Fruit fly (Drosophila melanogaster) whole organism, embryonic: ENCODE measurements around the gene CG5214.

Experiments
- BEAF-32 ChIP-seq: fragments of 200-800 bp; sonication (Bioruptor generic); optimal IDR thresholded peaks from 3 replicates; lab custom pipeline; 2017; ENCODE audit warnings: missing biosample characterization, missing genetic modification characterization, mild to moderate bottlenecking, moderate library complexity, missing genetic modification reagents
- Bgb ChIP-seq: fragments of 200-800 bp; sonication (Bioruptor generic); IDR thresholded peaks from 2 replicates; pipeline ENCODE4 v1.3.6; 2022; ENCODE audit warnings: missing biosample characterization, missing genetic modification characterization; ENCODE audit not compliant: partially characterized antibody
- CG13287 ChIP-seq: fragments of 200-800 bp; sonication (Bioruptor generic); IDR thresholded peaks from 2 replicates; pipeline ENCODE4 v1.3.6; 2022; ENCODE audit warnings: missing biosample characterization, missing genetic modification characterization; ENCODE audit not compliant: partially characterized antibody
- CG14710 ChIP-seq: fragments of 200-800 bp; sonication (Bioruptor generic); optimal IDR thresholded peaks from 3 replicates; lab custom pipeline; 2019; ENCODE audit warnings: missing biosample characterization, mild to moderate bottlenecking, missing genetic modification characterization, moderate library complexity
- CG15696 ChIP-seq: fragments of 200-800 bp; sonication (Bioruptor generic); optimal IDR thresholded peaks from 2 replicates; lab custom pipeline; 2019; ENCODE audit warnings: missing biosample characterization, mild to moderate bottlenecking, missing genetic modification characterization, moderate library complexity
- CG1603 ChIP-seq: fragments of 200-800 bp; sonication (Bioruptor generic); optimal IDR thresholded peaks from 2 replicates; lab custom pipeline; 2019; ENCODE audit warnings: missing biosample characterization, mild to moderate bottlenecking, missing genetic modification characterization, moderate library complexity
- CG4360 ChIP-seq: fragments of 200-800 bp; sonication (Bioruptor generic); IDR thresholded peaks from 2 replicates; pipeline ENCODE4 v1.3.6; 2022; ENCODE audit warnings: missing biosample characterization, missing genetic modification characterization
- CG43689 ChIP-seq: fragments of 200-800 bp; sonication (Bioruptor generic); IDR thresholded peaks from 2 replicates; pipeline ENCODE4 v1.3.6; 2022; ENCODE audit warnings: missing biosample characterization, missing genetic modification characterization
- CG6254 ChIP-seq: fragments of 200-800 bp; sonication (Bioruptor generic); optimal IDR thresholded peaks from 3 replicates; lab custom pipeline; 2017; ENCODE audit warnings: mild to moderate bottlenecking, missing biosample characterization, missing genetic modification reagents, missing genetic modification characterization
- CG7745 ChIP-seq: fragments of 200-800 bp; sonication (Bioruptor generic); optimal IDR thresholded peaks from 2 replicates; lab custom pipeline; 2018; ENCODE audit warnings: missing biosample characterization, mild to moderate bottlenecking, missing genetic modification characterization, moderate library complexity
- CG9932 ChIP-seq: fragments of 200-800 bp; sonication (Bioruptor generic); IDR thresholded peaks from 2 replicates; pipeline ENCODE4 v1.3.6; 2022; ENCODE audit warnings: missing biosample characterization, missing genetic modification characterization
- CTCF ChIP-seq: fragments of 200-800 bp; sonication (Bioruptor generic); optimal IDR thresholded peaks from 2 replicates; lab custom pipeline; 2017; ENCODE audit warnings: missing biosample characterization, mild to moderate bottlenecking, missing genetic modification characterization, moderate library complexity
- Dip3 ChIP-seq: fragments of 200-800 bp; sonication (Bioruptor generic); optimal IDR thresholded peaks from 3 replicates; lab custom pipeline; 2016; ENCODE audit warnings: missing biosample characterization, missing genetic modification characterization
- Doc2 ChIP-seq: fragments of 200-800 bp; sonication (Bioruptor generic); IDR thresholded peaks from 2 replicates; pipeline ENCODE4 v1.3.6; 2022; ENCODE audit warnings: missing biosample characterization, missing genetic modification characterization
- Fer1 ChIP-seq: fragments of 200-800 bp; sonication (Bioruptor generic); optimal IDR thresholded peaks from 2 replicates; lab custom pipeline; 2017; ENCODE audit warnings: missing biosample characterization, mild to moderate bottlenecking, missing genetic modification characterization
- Fer3 ChIP-seq: fragments of 200-800 bp; sonication (Bioruptor generic); optimal IDR thresholded peaks from 2 replicates; lab custom pipeline; 2018; ENCODE audit warnings: missing biosample characterization, mild to moderate bottlenecking, missing genetic modification characterization, moderate library complexity
- HHEX ChIP-seq: fragments of 200-800 bp; sonication (Bioruptor generic); optimal IDR thresholded peaks from 3 replicates; lab custom pipeline; 2017; ENCODE audit warnings: missing biosample characterization, mild to moderate bottlenecking, missing genetic modification characterization, missing genetic modification reagents
- Hand ChIP-seq: fragments of 200-800 bp; sonication (Bioruptor generic); optimal IDR thresholded peaks from 2 replicates; lab custom pipeline; 2017; ENCODE audit warnings: mild to moderate bottlenecking, missing biosample characterization, missing genetic modification reagents, missing genetic modification characterization
- HmgZ ChIP-seq: fragments of 200-800 bp; sonication (Bioruptor generic); optimal IDR thresholded peaks from 2 replicates; lab custom pipeline; 2018; ENCODE audit warnings: missing biosample characterization, mild to moderate bottlenecking, missing genetic modification characterization
- Hr51 ChIP-seq, 2 experiments: fragments of 200-800 bp; sonication (Bioruptor generic); optimal IDR thresholded peaks; 2 replicates in 1 of 2; 3 replicates in 1 of 2; lab custom pipeline; 2016 to 2018; ENCODE audit warnings: missing biosample characterization in 2 of 2, missing genetic modification characterization in 2 of 2, mild to moderate bottlenecking in 1 of 2, moderate library complexity in 1 of 2
- MBD-R2 ChIP-seq: fragments of 200-800 bp; sonication (Bioruptor generic); IDR thresholded peaks from 2 replicates; pipeline ENCODE4 v1.3.6; 2022; ENCODE audit warnings: missing biosample characterization, missing genetic modification characterization
- MESR4 ChIP-seq: fragments of 200-800 bp; sonication (Bioruptor generic); optimal IDR thresholded peaks from 2 replicates; lab custom pipeline; 2018; ENCODE audit warnings: missing biosample characterization, mild to moderate bottlenecking, missing genetic modification characterization, moderate library complexity
- Med ChIP-seq: fragments of 200-800 bp; sonication (Bioruptor generic); peaks from one replicate; lab custom pipeline; 2016; ENCODE audit warnings: missing biosample characterization, missing genetic modification characterization, mild to moderate bottlenecking, inconsistent platforms, moderate library complexity
- Mrtf ChIP-seq: fragments of 200-800 bp; sonication (Bioruptor generic); IDR thresholded peaks from 3 replicates; pipeline ENCODE4 v1.3.6; 2022; ENCODE audit warnings: missing biosample characterization, missing genetic modification characterization
- Myb ChIP-seq: fragments of 200-800 bp; sonication (Bioruptor generic); optimal IDR thresholded peaks from 2 replicates; lab custom pipeline; 2016; ENCODE audit warnings: missing biosample characterization, missing genetic modification characterization
- NFAT ChIP-seq: fragments of 200-800 bp; sonication (Bioruptor generic); IDR thresholded peaks from 2 replicates; pipeline ENCODE4 v1.3.6; 2022; ENCODE audit warnings: missing biosample characterization, missing genetic modification characterization
- YL-1 ChIP-seq: fragments of 200-800 bp; sonication (Bioruptor generic); optimal IDR thresholded peaks from 3 replicates; lab custom pipeline; 2017; ENCODE audit warnings: missing biosample characterization, mild to moderate bottlenecking, missing genetic modification characterization
- abd-A ChIP-seq: fragments of 200-800 bp; sonication (Bioruptor generic); optimal IDR thresholded peaks from 3 replicates; lab custom pipeline; 2019; ENCODE audit warnings: missing biosample characterization, mild to moderate bottlenecking, missing genetic modification characterization, moderate library complexity
- amos ChIP-seq: fragments of 200-800 bp; sonication (Bioruptor generic); IDR thresholded peaks from 2 replicates; pipeline ENCODE4 v1.3.6; 2022; ENCODE audit warnings: missing biosample characterization, missing genetic modification characterization; ENCODE audit not compliant: partially characterized antibody
- bbx ChIP-seq: fragments of 200-800 bp; sonication (Bioruptor generic); IDR thresholded peaks from 2 replicates; pipeline ENCODE4 v1.3.6; 2022; ENCODE audit warnings: missing biosample characterization, missing genetic modification characterization; ENCODE audit not compliant: partially characterized antibody
- bowl ChIP-seq: fragments of 200-800 bp; sonication (Bioruptor generic); IDR thresholded peaks from 2 replicates; pipeline ENCODE4 v1.3.6; 2022; ENCODE audit warnings: missing biosample characterization, missing genetic modification characterization
- chinmo ChIP-seq: fragments of 200-800 bp; sonication (Bioruptor generic); IDR thresholded peaks from 4 replicates; pipeline ENCODE4 v1.3.6; 2022; ENCODE audit warnings: missing biosample characterization, missing genetic modification characterization; ENCODE audit not compliant: partially characterized antibody
- chm ChIP-seq: fragments of 200-800 bp; sonication (Bioruptor generic); IDR thresholded peaks from 2 replicates; pipeline ENCODE4 v1.3.6; 2022; ENCODE audit warnings: missing biosample characterization, missing genetic modification characterization
- crp ChIP-seq, 2 experiments: fragments of 200-800 bp; sonication (Bioruptor generic); optimal IDR thresholded peaks; 2 replicates in 1 of 2; 3 replicates in 1 of 2; lab custom pipeline; 2017; ENCODE audit warnings: missing biosample characterization in 2 of 2, missing genetic modification characterization in 2 of 2, mild to moderate bottlenecking in 1 of 2, moderate library complexity in 1 of 2
- dimm ChIP-seq: fragments of 200-800 bp; sonication (Bioruptor generic); IDR thresholded peaks from 2 replicates; pipeline ENCODE4 v1.3.6; 2022; ENCODE audit warnings: missing biosample characterization, missing genetic modification characterization
- gfzf ChIP-seq: fragments of 200-800 bp; sonication (Bioruptor generic); optimal IDR thresholded peaks from 2 replicates; lab custom pipeline; 2016; ENCODE audit warnings: missing biosample characterization, mild to moderate bottlenecking, missing genetic modification characterization, moderate library complexity
- gro ChIP-seq: fragments of 200-800 bp; sonication (Bioruptor generic); optimal IDR thresholded peaks from 2 replicates; lab custom pipeline; 2016; ENCODE audit warnings: missing biosample characterization, missing genetic modification characterization
- lmd ChIP-seq: fragments of 200-800 bp; sonication (Bioruptor generic); IDR thresholded peaks from 2 replicates; pipeline ENCODE4 v1.3.6; 2022; ENCODE audit warnings: missing biosample characterization, missing genetic modification characterization
- mirr ChIP-seq: fragments of 200-800 bp; sonication (Bioruptor generic); optimal IDR thresholded peaks from 3 replicates; lab custom pipeline; 2018; ENCODE audit warnings: missing biosample characterization, mild to moderate bottlenecking, missing genetic modification characterization
- onecut ChIP-seq: fragments of 200-800 bp; sonication (Bioruptor generic); IDR thresholded peaks from 2 replicates; pipeline ENCODE4 v1.3.6; 2022; ENCODE audit warnings: missing biosample characterization, missing genetic modification characterization
- p53 ChIP-seq: fragments of 200-800 bp; sonication (Bioruptor generic); optimal IDR thresholded peaks from 2 replicates; lab custom pipeline; 2016; ENCODE audit warnings: missing biosample characterization, missing genetic modification characterization
- pan ChIP-seq, 4 experiments: fragments of >200 bp in 3 of 4; fragments of 200-800 bp in 1 of 4; sonication (Bioruptor generic) in 1 of 4; optimal IDR thresholded peaks in 3 of 4; IDR thresholded peaks in 1 of 4; 2 replicates each; pipeline versions ENCODE4 v1.3.6 to Lab custom; 2017 to 2022; ENCODE audit warnings: missing biosample characterization in 2 of 4, missing genetic modification characterization in 2 of 4, mixed read lengths in 1 of 4
- peb ChIP-seq: fragments of 200-800 bp; sonication (Bioruptor generic); IDR thresholded peaks from 2 replicates; pipeline ENCODE4 v1.3.6; 2022; ENCODE audit warnings: missing biosample characterization, missing genetic modification characterization
- pfk ChIP-seq: fragments of 200-800 bp; sonication (Bioruptor generic); optimal IDR thresholded peaks from 2 replicates; lab custom pipeline; 2018; ENCODE audit warnings: missing biosample characterization, mild to moderate bottlenecking, missing genetic modification characterization, moderate library complexity
- pho ChIP-seq: fragments of 200-800 bp; sonication (Bioruptor generic); optimal IDR thresholded peaks from 2 replicates; lab custom pipeline; 2016; ENCODE audit warnings: missing biosample characterization, missing genetic modification characterization
- pzg ChIP-seq: fragments of 200-800 bp; sonication (Bioruptor generic); optimal IDR thresholded peaks from 3 replicates; lab custom pipeline; 2018; ENCODE audit warnings: missing biosample characterization, mild to moderate bottlenecking, missing genetic modification characterization, moderate library complexity
- run ChIP-seq: fragments of 200-800 bp; sonication (Bioruptor generic); optimal IDR thresholded peaks from 3 replicates; lab custom pipeline; 2018; ENCODE audit warnings: missing biosample characterization, mild to moderate bottlenecking, missing genetic modification characterization
- seq ChIP-seq: fragments of 200-800 bp; sonication (Bioruptor generic); IDR thresholded peaks from 2 replicates; pipeline ENCODE4 v1.3.6; 2022; ENCODE audit warnings: missing biosample characterization, missing genetic modification characterization
- so ChIP-seq: fragments of 200-800 bp; sonication (Bioruptor generic); IDR thresholded peaks from 3 replicates; pipeline ENCODE4 v1.3.6; 2022; ENCODE audit warnings: missing biosample characterization, missing genetic modification characterization
- vvl ChIP-seq: fragments of 200-800 bp; sonication (Bioruptor generic); IDR thresholded peaks from 2 replicates; pipeline ENCODE4 v1.3.6; 2022; ENCODE audit warnings: missing biosample characterization, missing genetic modification characterization

The CG5214 gene

DNA sequence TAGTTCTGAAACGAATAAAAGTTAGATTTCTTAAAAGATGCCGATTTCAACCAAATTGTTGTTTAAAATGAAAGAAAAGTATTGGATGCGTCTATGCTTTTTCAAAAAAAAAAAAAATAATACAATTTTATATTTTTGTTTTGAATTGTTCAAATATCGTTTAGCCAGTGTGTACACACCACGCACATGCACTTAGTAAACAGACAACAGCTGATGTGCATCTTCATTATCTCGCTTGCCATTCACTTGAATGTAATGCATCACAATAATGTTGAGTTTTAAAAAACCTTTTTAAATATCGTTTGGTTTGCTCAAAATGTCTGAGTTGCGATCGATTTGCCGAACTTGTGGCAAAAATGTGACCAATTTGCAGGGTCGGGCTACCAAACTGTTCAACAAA lies 8.1 kb upstream of the CG5214 start, which contains the start of gene CG31441 (continued):
- TF ChIP-seq mirr (GFP tag; lab: Kevin White, UChicago) = no peak
- no peak for TF ChIP-seq Doc2 (GFP tag; lab: Robert Waterston, UW)
- peak; percentile 2 for TF ChIP-seq Fer1
- TF ChIP-seq crp (GFP tag; optimal IDR thresholded peaks at IDR 0.05; lab: Kevin White, UChicago) = peak; percentile 58 to 92
- 0 out of 4 replicates have a peak, but pooled peaks have one; percentile 62 for TF ChIP-seq chinmo (GFP tag; lab: Robert Waterston, UW)
- no peak for TF ChIP-seq CG9932 (GFP tag; lab: Robert Waterston, UW)
- TF ChIP-seq lmd = no peak
- TF ChIP-seq vvl (GFP tag; lab: Robert Waterston, UW) = 0 out of 2 replicates have a peak, but pooled peaks have one; percentile 10
- no peak for TF ChIP-seq bowl (GFP tag; lab: Robert Waterston, UW)
- peak; percentile 19 for TF ChIP-seq pfk (GFP tag; lab: Kevin White, UChicago)
- no peak for TF ChIP-seq CG43689 (GFP tag; lab: Robert Waterston, UW)
- TF ChIP-seq pzg (GFP tag; lab: Kevin White, UChicago) = peak; percentile 49
- TF ChIP-seq HHEX (GFP tag; lab: Kevin White, UChicago) = no peak
- 0 out of 2 replicates have a peak, but pooled peaks have one; percentile 24 for TF ChIP-seq Bgb
- TF ChIP-seq CG7745 (tag; lab: Kevin White, UChicago) = no peak
- no peak for TF ChIP-seq Hand (GFP tag; lab: Kevin White, UChicago)
- TF ChIP-seq CTCF = no peak
- TF ChIP-seq amos = peak; percentile 32; the same call in 1 of the 2 replicates
- TF ChIP-seq Med (GFP tag; lab: Kevin White, UChicago) = peak; percentile 32
- TF ChIP-seq Dip3 (GFP tag; lab: Kevin White, UChicago) = no peak
- TF ChIP-seq so (GFP tag; lab: Robert Waterston, UW) = no peak
- TF ChIP-seq CG15696 (tag; lab: Kevin White, UChicago) = no peak
- TF ChIP-seq pho = no peak
- TF ChIP-seq MBD-R2 (GFP tag; lab: Robert Waterston, UW) = peak; percentile 85
- no peak for TF ChIP-seq p53 (GFP tag; lab: Kevin White, UChicago)
- TF ChIP-seq gro (GFP tag; lab: Kevin White, UChicago) = no peak

DNA sequence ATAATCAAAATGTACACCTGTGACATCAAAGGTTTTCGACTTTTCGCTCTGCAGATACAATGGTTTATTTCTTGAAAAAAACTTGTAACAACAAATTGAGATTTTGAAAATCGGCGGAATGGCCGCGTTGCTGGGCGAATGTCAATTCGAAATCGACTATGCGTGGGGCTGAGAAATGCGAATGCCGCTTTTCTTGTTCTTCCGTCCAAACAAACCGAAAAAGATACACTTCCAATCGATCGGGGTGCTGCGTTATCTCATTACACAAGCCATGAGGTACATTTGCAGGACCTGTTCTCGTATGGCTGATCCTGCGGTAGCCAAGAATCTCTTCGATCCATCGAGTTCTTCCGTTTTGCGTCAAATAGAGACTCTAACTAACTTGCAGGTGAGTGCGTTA lies 6.5 kb upstream of the CG5214 start, which contains the start of gene CG31388:
Gene CG31388, plus strand, starts transcription at position 218 of the 400 bp plus-strand sequence.
- peak; percentile 32; the same call in 1 of the 2 replicates for TF ChIP-seq onecut (GFP tag; lab: Robert Waterston, UW)
- no peak for TF ChIP-seq Mrtf (GFP tag; lab: Robert Waterston, UW)
- peak; percentile 61 for TF ChIP-seq Myb (GFP tag; lab: Kevin White, UChicago)
- peak; percentile 19; the same call in 1 of the 2 replicates for TF ChIP-seq bbx
- TF ChIP-seq seq = no peak
- TF ChIP-seq CG4360 = no peak
- no peak for TF ChIP-seq Fer3 (tag; lab: Kevin White, UChicago)
- peak; percentile 16 for TF ChIP-seq gfzf (GFP tag; lab: Kevin White, UChicago)
- no peak for TF ChIP-seq CG9932 (GFP tag; lab: Robert Waterston, UW)
- peak; percentile 28; the same call in 1 of the 2 replicates for TF ChIP-seq CG13287 (GFP tag; lab: Robert Waterston, UW)
- peak; percentile 95 for TF ChIP-seq CG14710 (tag; lab: Kevin White, UChicago)
- no peak for TF ChIP-seq abd-A (tag; lab: Kevin White, UChicago)
- TF ChIP-seq run = no peak
- TF ChIP-seq CG6254 (GFP tag; lab: Kevin White, UChicago) = no peak
- TF ChIP-seq chm (GFP tag; lab: Robert Waterston, UW) = no peak
- no peak for TF ChIP-seq peb (GFP tag; lab: Robert Waterston, UW)
- TF ChIP-seq BEAF-32 = peak; percentile 23
- TF ChIP-seq NFAT = no peak
- TF ChIP-seq pzg (GFP tag; lab: Kevin White, UChicago) = peak; percentile 71
- peak; percentile 31 for TF ChIP-seq CG1603 (tag; lab: Kevin White, UChicago)
- TF ChIP-seq MESR4 (GFP tag; lab: Kevin White, UChicago) = peak; percentile 83
- peak; percentile 27 for TF ChIP-seq HmgZ (tag; lab: Kevin White, UChicago)
- no peak for TF ChIP-seq Hr51 (GFP tag; optimal IDR thresholded peaks at IDR 0.05; lab: Kevin White, UChicago)
- no peak for TF ChIP-seq pan (optimal IDR thresholded peaks at IDR 0.05; lab: Kevin White, UChicago)
- peak in 1 of 2 experiments; percentile 23 for TF ChIP-seq pan (GFP tag; optimal IDR thresholded peaks at IDR 0.05 in 1 of 2, IDR thresholded peaks at IDR 0.05 in 1 of 2)
- TF ChIP-seq dimm (GFP tag; lab: Robert Waterston, UW) = no peak
- TF ChIP-seq YL-1 (GFP tag; lab: Kevin White, UChicago) = peak; percentile 63
